Worm (Caenorhabditis elegans): ENCODE measurements around the gene crn-3.
A peak's percentile ranks its signal among the peaks of the same experiment; 100 is the strongest.

The crn-3 gene

ce11 chrII:10574177-10574576 lies 13.7 kb upstream of the crn-3 start:
- no peak for TF ChIP-seq bed-3 (GFP tag; optimal IDR thresholded peaks at IDR 0.05)
- TF ChIP-seq flh-1 (GFP tag; optimal IDR thresholded peaks at IDR 0.05): no peak
- no peak for TF ChIP-seq mab-5 (tag; optimal IDR thresholded peaks at IDR 0.05)
- TF ChIP-seq nhr-237 (tag; optimal IDR thresholded peaks at IDR 0.05): no peak
- no peak for TF ChIP-seq hlh-1 (tag; optimal IDR thresholded peaks at IDR 0.05)
- TF ChIP-seq ceh-39 (tag; optimal IDR thresholded peaks at IDR 0.05): no peak
- TF ChIP-seq lin-13 (tag; optimal IDR thresholded peaks at IDR 0.05): no peak
- no peak for TF ChIP-seq sptf-1 (tag; optimal IDR thresholded peaks at IDR 0.05)

- TF ChIP-seq lin-13 (tag; optimal IDR thresholded peaks at IDR 0.05) (peak; percentile 9), nhr-76 (tag; optimal IDR thresholded peaks at IDR 0.05) (no peak), lsy-2 (tag; optimal IDR thresholded peaks at IDR 0.05) (peak; percentile 70)
Measured at ce11 chrII:10578843-10579430, 8.9 kb upstream of the crn-3 start, which contains the start of gene rpb-6. TSS of gene rpb-6 (plus strand) at chrII:10579380.

- TF ChIP-seq nhr-76 (tag; optimal IDR thresholded peaks at IDR 0.05) (no peak), sptf-1 (tag; optimal IDR thresholded peaks at IDR 0.05) (no peak), ham-2 (GFP tag; optimal IDR thresholded peaks at IDR 0.05) (no peak), pha-4 (tag; optimal IDR thresholded peaks at IDR 0.05) (no peak), drap-1 (GFP tag; optimal IDR thresholded peaks at IDR 0.05) (no peak), unc-120 (tag; optimal IDR thresholded peaks at IDR 0.05; ENCODE audit: poor library complexity, severe bottlenecking) (no peak), hlh-1 (tag; optimal IDR thresholded peaks at IDR 0.05) (no peak), nhr-12 (tag; optimal IDR thresholded peaks at IDR 0.05) (no peak), lsy-2 (tag; optimal IDR thresholded peaks at IDR 0.05) (no peak), tbx-8 (GFP tag; optimal IDR thresholded peaks at IDR 0.05) (no peak), elt-3 (tag; optimal IDR thresholded peaks at IDR 0.05) (no peak), unc-62 (GFP tag; optimal IDR thresholded peaks at IDR 0.05) (no peak), ceh-83 (GFP tag; optimal IDR thresholded peaks at IDR 0.05) (no peak), ceh-39 (tag; optimal IDR thresholded peaks at IDR 0.05) (no peak)
Measured at ce11 chrII:10579655-10580054, 8.2 kb upstream of the crn-3 start, which contains the start of gene dohh-1. TSS of gene dohh-1 (plus strand) at chrII:10579955.

- no peak for TF ChIP-seq unc-62 (GFP tag; optimal IDR thresholded peaks at IDR 0.05)
- no peak for TF ChIP-seq cnd-1 (tag; optimal IDR thresholded peaks at IDR 0.05)
- no peak for TF ChIP-seq tbx-8 (GFP tag; optimal IDR thresholded peaks at IDR 0.05)
Measured at ce11 chrII:10580833-10581232, 7.0 kb upstream of the crn-3 start, which contains the start of gene dap-3. TSS of gene dap-3 (plus strand) at chrII:10581133.

ce11 chrII:10582318-10582717 lies 5.5 kb upstream of the crn-3 start, which contains the start of gene mrps-22:
TSS of gene mrps-22 (plus strand) at chrII:10582618.
- no peak for TF ChIP-seq M03D4.4 (tag; optimal IDR thresholded peaks at IDR 0.05)
- no peak for TF ChIP-seq blmp-1 (tag; optimal IDR thresholded peaks at IDR 0.05)
- TF ChIP-seq sem-2 (GFP tag; optimal IDR thresholded peaks at IDR 0.05): no peak
- TF ChIP-seq lsy-2 (tag; optimal IDR thresholded peaks at IDR 0.05): no peak
- no peak for TF ChIP-seq ceh-39 (tag; optimal IDR thresholded peaks at IDR 0.05)
- TF ChIP-seq bed-3 (GFP tag; optimal IDR thresholded peaks at IDR 0.05): no peak
- no peak for TF ChIP-seq ces-1 (GFP tag; optimal IDR thresholded peaks at IDR 0.05)
- TF ChIP-seq ceh-43 (GFP tag; optimal IDR thresholded peaks at IDR 0.05): no peak
- no peak for TF ChIP-seq pha-4 (tag; optimal IDR thresholded peaks at IDR 0.05)
- no peak for TF ChIP-seq elt-3 (tag; optimal IDR thresholded peaks at IDR 0.05)
- no peak for TF ChIP-seq mab-5 (tag; optimal IDR thresholded peaks at IDR 0.05)

- TF ChIP-seq nhr-76 (tag; optimal IDR thresholded peaks at IDR 0.05) (no peak), tbx-8 (GFP tag; optimal IDR thresholded peaks at IDR 0.05) (no peak), lsy-2 (tag; optimal IDR thresholded peaks at IDR 0.05) (no peak), mls-2 (tag; optimal IDR thresholded peaks at IDR 0.05) (no peak), ceh-43 (GFP tag; optimal IDR thresholded peaks at IDR 0.05) (no peak), unc-120 (tag; optimal IDR thresholded peaks at IDR 0.05; ENCODE audit: poor library complexity, severe bottlenecking) (no peak), pha-4 (tag; optimal IDR thresholded peaks at IDR 0.05) (no peak), nhr-237 (tag; optimal IDR thresholded peaks at IDR 0.05) (no peak), hlh-1 (tag; optimal IDR thresholded peaks at IDR 0.05) (no peak), nhr-2 (tag; optimal IDR thresholded peaks at IDR 0.05) (no peak)
Measured at ce11 chrII:10584036-10584435, 3.8 kb upstream of the crn-3 start, which contains the start of gene algn-9. TSS of gene algn-9 (plus strand) at chrII:10584336.
